Fruit fly (Drosophila melanogaster) whole organism, prepupa: ENCODE results near the gene CG34241.

Experiments
- Blimp-1 ChIP-seq: fragments of 200-800 bp; sonication (Bioruptor generic); optimal IDR thresholded peaks from 3 replicates; lab custom pipeline; 2017; ENCODE audit warnings: missing biosample characterization, missing genetic modification characterization, mild to moderate bottlenecking, moderate library complexity, missing genetic modification reagents
- CG10631 ChIP-seq: fragments of 200-800 bp; sonication (Bioruptor generic); optimal IDR thresholded peaks from 2 replicates; lab custom pipeline; 2016; ENCODE audit warnings: missing biosample characterization, missing genetic modification characterization
- CG10669 ChIP-seq: fragments of 200-800 bp; sonication (Bioruptor generic); optimal IDR thresholded peaks from 3 replicates; lab custom pipeline; 2018; ENCODE audit warnings: missing biosample characterization, mild to moderate bottlenecking, missing genetic modification characterization, moderate library complexity
- CG11762 ChIP-seq: fragments of 200-800 bp; sonication (Bioruptor generic); optimal IDR thresholded peaks from 3 replicates; lab custom pipeline; 2016; ENCODE audit warnings: missing biosample characterization, missing genetic modification characterization; ENCODE audit not compliant: insufficient read depth
- CG11902 ChIP-seq: fragments of 200-800 bp; sonication (Bioruptor generic); optimal IDR thresholded peaks from 3 replicates; lab custom pipeline; 2016; ENCODE audit warnings: missing biosample characterization, missing genetic modification characterization
- CG15336 ChIP-seq: fragments of 200-800 bp; sonication (Bioruptor generic); IDR thresholded peaks from 2 replicates; pipeline ENCODE4 v1.3.6; 2022; ENCODE audit warnings: missing biosample characterization, missing genetic modification characterization
- CG16779 ChIP-seq: fragments of 200-800 bp; sonication (Bioruptor generic); optimal IDR thresholded peaks from 3 replicates; lab custom pipeline; 2017; ENCODE audit warnings: missing biosample characterization, mild to moderate bottlenecking, missing genetic modification characterization
- CG3032 ChIP-seq: fragments of 200-800 bp; optimal IDR thresholded peaks from 2 replicates; lab custom pipeline; 2019; ENCODE audit warnings: missing biosample characterization, mild to moderate bottlenecking, missing genetic modification characterization, moderate library complexity
- CG32006 ChIP-seq: fragments of 200-800 bp; sonication (Bioruptor generic); optimal IDR thresholded peaks from 3 replicates; lab custom pipeline; 2017; ENCODE audit warnings: missing biosample characterization, mild to moderate bottlenecking, missing genetic modification characterization
- CG34406 ChIP-seq: fragments of 200-800 bp; sonication (Bioruptor generic); optimal IDR thresholded peaks from 3 replicates; lab custom pipeline; 2016; ENCODE audit warnings: missing biosample characterization, missing genetic modification characterization
- CG3919 ChIP-seq: fragments of 200-800 bp; sonication (Bioruptor generic); optimal IDR thresholded peaks from 3 replicates; lab custom pipeline; 2016; ENCODE audit warnings: missing biosample characterization, missing genetic modification characterization
- CG6163 ChIP-seq: fragments of 200-800 bp; sonication (Bioruptor generic); IDR thresholded peaks from 3 replicates; pipeline ENCODE4 v1.3.6; 2022; ENCODE audit warnings: missing biosample characterization, missing genetic modification characterization
- CG6792 ChIP-seq: fragments of 200-800 bp; sonication (Bioruptor generic); optimal IDR thresholded peaks from 3 replicates; lab custom pipeline; 2016; ENCODE audit warnings: missing biosample characterization, missing genetic modification characterization
- CG6808 ChIP-seq: fragments of 200-800 bp; sonication (Bioruptor generic); optimal IDR thresholded peaks from 3 replicates; lab custom pipeline; 2017; ENCODE audit warnings: missing biosample characterization, missing genetic modification characterization, mild to moderate bottlenecking, moderate library complexity, missing genetic modification reagents
- CG6854 ChIP-seq: fragments of 200-800 bp; sonication (Bioruptor generic); optimal IDR thresholded peaks from 2 replicates; lab custom pipeline; 2017; ENCODE audit warnings: missing biosample characterization, mild to moderate bottlenecking, missing genetic modification characterization
- CG7368 ChIP-seq: fragments of 200-800 bp; sonication (Bioruptor generic); optimal IDR thresholded peaks from 3 replicates; lab custom pipeline; 2016; ENCODE audit warnings: missing biosample characterization, missing genetic modification characterization
- CG8632 ChIP-seq: fragments of 200-800 bp; sonication (Bioruptor generic); optimal IDR thresholded peaks from 3 replicates; lab custom pipeline; 2016; ENCODE audit warnings: missing biosample characterization, missing genetic modification characterization
- Eip75B ChIP-seq: fragments of 200-800 bp; sonication (Bioruptor generic); optimal IDR thresholded peaks from 3 replicates; lab custom pipeline; 2016; ENCODE audit warnings: missing biosample characterization, missing genetic modification characterization
- Eip78C ChIP-seq: fragments of 200-800 bp; sonication (Bioruptor generic); peaks from one replicate; lab custom pipeline; 2016; ENCODE audit warnings: missing biosample characterization, missing genetic modification characterization
- Ets96B ChIP-seq: fragments of 200-800 bp; optimal IDR thresholded peaks from 2 replicates; lab custom pipeline; 2019; ENCODE audit warnings: missing biosample characterization, mild to moderate bottlenecking, missing genetic modification characterization, moderate library complexity
- Hr39 ChIP-seq: fragments of 200-800 bp; sonication (Bioruptor generic); optimal IDR thresholded peaks from 2 replicates; lab custom pipeline; 2016; ENCODE audit warnings: missing biosample characterization, missing genetic modification characterization
- Met ChIP-seq: fragments of 200-800 bp; sonication (Bioruptor generic); optimal IDR thresholded peaks from 3 replicates; lab custom pipeline; 2016; ENCODE audit warnings: missing biosample characterization, missing genetic modification characterization
- OdsH ChIP-seq: fragments of 200-800 bp; sonication (Bioruptor generic); optimal IDR thresholded peaks from 3 replicates; lab custom pipeline; 2016; ENCODE audit warnings: missing biosample characterization, missing genetic modification characterization
- Sox102F ChIP-seq: fragments of 200-800 bp; sonication (Bioruptor generic); optimal IDR thresholded peaks from 2 replicates; lab custom pipeline; 2016; ENCODE audit warnings: missing biosample characterization, mild to moderate bottlenecking, missing genetic modification characterization
- achi ChIP-seq: fragments of 200-800 bp; sonication (Bioruptor generic); optimal IDR thresholded peaks from 3 replicates; lab custom pipeline; 2016; ENCODE audit warnings: missing biosample characterization, missing genetic modification characterization
- cyc ChIP-seq: fragments of 200-800 bp; sonication (Bioruptor generic); optimal IDR thresholded peaks from 3 replicates; lab custom pipeline; 2016; ENCODE audit warnings: missing biosample characterization, missing genetic modification characterization
- eg ChIP-seq: fragments of 200-800 bp; sonication (Bioruptor generic); IDR thresholded peaks from 3 replicates; pipeline ENCODE4 v1.3.6; 2022; ENCODE audit warnings: missing biosample characterization, missing genetic modification characterization
- esn ChIP-seq: fragments of 200-800 bp; sonication (Bioruptor generic); optimal IDR thresholded peaks from 2 replicates; lab custom pipeline; 2016; ENCODE audit warnings: missing biosample characterization, mild to moderate bottlenecking, missing genetic modification characterization, moderate library complexity
- fd59A ChIP-seq: fragments of 200-800 bp; sonication (Bioruptor generic); optimal IDR thresholded peaks from 2 replicates; lab custom pipeline; 2017; ENCODE audit warnings: missing biosample characterization, mild to moderate bottlenecking, missing genetic modification characterization, missing genetic modification reagents
- fd85E ChIP-seq: fragments of 200-800 bp; sonication (Bioruptor generic); optimal IDR thresholded peaks from 3 replicates; lab custom pipeline; 2016; ENCODE audit warnings: missing biosample characterization, missing genetic modification characterization
- net ChIP-seq: fragments of 200-800 bp; sonication (Bioruptor generic); optimal IDR thresholded peaks from 3 replicates; lab custom pipeline; 2016; ENCODE audit warnings: missing biosample characterization, missing genetic modification characterization
- svp ChIP-seq: fragments of 200-800 bp; sonication (Bioruptor generic); peaks from one replicate; lab custom pipeline; 2016; ENCODE audit warnings: missing biosample characterization, missing genetic modification characterization
- topi ChIP-seq: fragments of 200-800 bp; sonication (Bioruptor generic); optimal IDR thresholded peaks from 3 replicates; lab custom pipeline; 2016; ENCODE audit warnings: missing biosample characterization, missing genetic modification characterization
- vri ChIP-seq: fragments of 200-800 bp; sonication (Bioruptor generic); optimal IDR thresholded peaks from 3 replicates; lab custom pipeline; 2016; ENCODE audit warnings: missing biosample characterization, mild to moderate bottlenecking, missing genetic modification characterization

The CG34241 gene

dm6 chr3L:12139232-12139698 lies 11.5 kb downstream of the CG34241 start (continued):
- no peak for TF ChIP-seq CG3919 (GFP tag; lab: Kevin White, UChicago)
- peak; percentile 75 for TF ChIP-seq OdsH (GFP tag; lab: Kevin White, UChicago)
- TF ChIP-seq Met (GFP tag; lab: Kevin White, UChicago) = no peak
- no peak for TF ChIP-seq vri (GFP tag; lab: Kevin White, UChicago)
- peak; percentile 80 for TF ChIP-seq CG6792 (GFP tag; lab: Kevin White, UChicago)
- TF ChIP-seq CG11902 (GFP tag; lab: Kevin White, UChicago) = peak; percentile 44
- TF ChIP-seq fd85E = peak; percentile 0
- peak; percentile 67 for TF ChIP-seq CG34406 (GFP tag; lab: Kevin White, UChicago)
- peak; percentile 63 for TF ChIP-seq CG7368 (GFP tag; lab: Kevin White, UChicago)
- no peak for TF ChIP-seq net (GFP tag; lab: Kevin White, UChicago)
- peak; percentile 75 for TF ChIP-seq CG10631 (GFP tag; lab: Kevin White, UChicago)
- no peak for TF ChIP-seq CG10669 (GFP tag; lab: Kevin White, UChicago)
- TF ChIP-seq cyc (GFP tag; lab: Kevin White, UChicago) = peak; percentile 74
- peak; percentile 73 for TF ChIP-seq CG8632 (GFP tag; lab: Kevin White, UChicago)
- TF ChIP-seq Eip78C (GFP tag; lab: Kevin White, UChicago) = peak; percentile 94
- TF ChIP-seq topi (GFP tag; lab: Kevin White, UChicago) = peak; percentile 79
- peak; percentile 27 for TF ChIP-seq CG16779
- peak; percentile 39; the same call in 1 of the 2 replicates for TF ChIP-seq CG15336 (GFP tag; lab: Robert Waterston, UW)
- no peak for TF ChIP-seq Sox102F (GFP tag; lab: Kevin White, UChicago)
- TF ChIP-seq CG32006 (GFP tag; lab: Kevin White, UChicago) = no peak
- TF ChIP-seq, all 60 proteins: peak for 41

- TF ChIP-seq CG16779 = no peak
- peak; percentile 16 for TF ChIP-seq esn (GFP tag; lab: Kevin White, UChicago)
- peak; percentile 7 for TF ChIP-seq CG6854 (GFP tag; lab: Kevin White, UChicago)
These were observed 18.2 kb downstream of the CG34241 start, which contains the start of the genes eIF3l and Nrx-IV for dm6 chr3L:12145709-12146694. eIF3l (minus strand) TSS chr3L:12146097. Nrx-IV (plus strand) TSS chr3L:12146519.

- TF ChIP-seq eg (GFP tag; lab: Robert Waterston, UW) (no peak), CG3032 (no peak), net (GFP tag; lab: Kevin White, UChicago) (no peak), achi (no peak), CG6808 (GFP tag; lab: Kevin White, UChicago) (no peak), Eip75B (no peak), CG16779 (no peak), CG34406 (GFP tag; lab: Kevin White, UChicago) (no peak), vri (GFP tag; lab: Kevin White, UChicago) (no peak), Blimp-1 (no peak), CG11762 (GFP tag; lab: Kevin White, UChicago) (no peak), CG15336 (GFP tag; lab: Robert Waterston, UW) (no peak)
These were observed 19.2 kb downstream of the CG34241 start for dm6 chr3L:12146970-12147369.

dm6 chr3L:12149024-12149423 lies 21.2 kb downstream of the CG34241 start, which contains the start of gene CG32099:
CG32099 (plus strand) TSS chr3L:12149273.
- TF ChIP-seq Ets96B (no peak), Hr39 (GFP tag; lab: Kevin White, UChicago) (no peak), CG6163 (GFP tag; lab: Robert Waterston, UW) (no peak), fd59A (GFP tag; lab: Kevin White, UChicago) (no peak), svp (GFP tag; lab: Kevin White, UChicago) (no peak), Met (GFP tag; lab: Kevin White, UChicago) (no peak), OdsH (GFP tag; lab: Kevin White, UChicago) (no peak)
